Fruit fly (Drosophila melanogaster) whole organism, embryonic: ENCODE results near the gene CG31463.

Source experiments
- Awh ChIP-seq: fragments of 200-800 bp; sonication (Bioruptor generic); IDR thresholded peaks from 2 replicates; pipeline ENCODE4, ENCODE4 v1.3.6; 2022; ENCODE audit warnings: missing biosample characterization, missing genetic modification characterization
- Bdp1 ChIP-seq: fragments of 200-800 bp; sonication (Bioruptor generic); optimal IDR thresholded peaks from 3 replicates; lab custom pipeline; 2016; ENCODE audit warnings: missing biosample characterization, missing genetic modification characterization
- Bteb2 ChIP-seq: fragments of 200-800 bp; sonication (Bioruptor generic); optimal IDR thresholded peaks from 2 replicates; lab custom pipeline; 2016; ENCODE audit warnings: missing biosample characterization, missing genetic modification characterization
- CG10462 ChIP-seq: fragments of 200-800 bp; sonication (Bioruptor generic); optimal IDR thresholded peaks from 2 replicates; lab custom pipeline; 2016; ENCODE audit warnings: missing biosample characterization, missing genetic modification characterization
- CG10959 ChIP-seq: fragments of 200-800 bp; sonication (Bioruptor generic); IDR thresholded peaks from 2 replicates; pipeline ENCODE4 v1.3.6; 2022; ENCODE audit warnings: missing biosample characterization, missing genetic modification characterization
- CG12236 ChIP-seq: fragments of 200-800 bp; sonication (Bioruptor generic); optimal IDR thresholded peaks from 2 replicates; lab custom pipeline; 2016; ENCODE audit warnings: missing biosample characterization, missing genetic modification characterization
- CG1233 ChIP-seq: fragments of 200-800 bp; sonication (Bioruptor generic); optimal IDR thresholded peaks from 4 replicates; lab custom pipeline; 2018; ENCODE audit warnings: missing biosample characterization, mild to moderate bottlenecking, missing genetic modification characterization
- CG12942 ChIP-seq: fragments of 200-800 bp; sonication (Bioruptor generic); optimal IDR thresholded peaks from 3 replicates; lab custom pipeline; 2016; ENCODE audit warnings: missing biosample characterization, missing genetic modification characterization
- CG17361 ChIP-seq: fragments of 200-800 bp; sonication (Bioruptor generic); IDR thresholded peaks from 3 replicates; pipeline ENCODE4 v1.3.6; 2022; ENCODE audit warnings: missing biosample characterization, missing genetic modification characterization
- CG17385 ChIP-seq: fragments of 200-800 bp; sonication (Bioruptor generic); optimal IDR thresholded peaks from 3 replicates; lab custom pipeline; 2018; ENCODE audit warnings: missing biosample characterization, mild to moderate bottlenecking, missing genetic modification characterization
- CG17912 ChIP-seq: fragments of 200-800 bp; sonication (Bioruptor generic); optimal IDR thresholded peaks from 2 replicates; lab custom pipeline; 2018; ENCODE audit warnings: missing biosample characterization, mild to moderate bottlenecking, missing genetic modification characterization
- CG18476 ChIP-seq: fragments of 200-800 bp; sonication (Bioruptor generic); optimal IDR thresholded peaks from 2 replicates; lab custom pipeline; 2016; ENCODE audit warnings: missing biosample characterization, mild to moderate bottlenecking, missing genetic modification characterization
- CG18619 ChIP-seq: fragments of 200-800 bp; sonication (Bioruptor generic); optimal IDR thresholded peaks from 3 replicates; lab custom pipeline; 2017; ENCODE audit warnings: missing biosample characterization, mild to moderate bottlenecking, missing genetic modification characterization
- CG18764 ChIP-seq: fragments of 200-800 bp; sonication (Bioruptor generic); optimal IDR thresholded peaks from 3 replicates; lab custom pipeline; 2016; ENCODE audit warnings: missing biosample characterization, missing genetic modification characterization
- CG2199 ChIP-seq: fragments of 200-800 bp; sonication (Bioruptor generic); IDR thresholded peaks from 3 replicates; pipeline ENCODE4 v1.3.6; 2022; ENCODE audit warnings: missing biosample characterization, missing genetic modification characterization
- CG31365 ChIP-seq: fragments of 200-800 bp; sonication (Bioruptor generic); optimal IDR thresholded peaks from 2 replicates; lab custom pipeline; 2018; ENCODE audit warnings: missing biosample characterization, mild to moderate bottlenecking, missing genetic modification characterization
- CG3995 ChIP-seq: fragments of 200-800 bp; sonication (Bioruptor generic); optimal IDR thresholded peaks from 3 replicates; lab custom pipeline; 2016; ENCODE audit warnings: missing biosample characterization, missing genetic modification characterization
- CG4360 ChIP-seq: fragments of 200-800 bp; sonication (Bioruptor generic); IDR thresholded peaks from 2 replicates; pipeline ENCODE4 v1.3.6; 2022; ENCODE audit warnings: missing biosample characterization, missing genetic modification characterization
- CG6791 ChIP-seq: fragments of 200-800 bp; sonication (Bioruptor generic); IDR thresholded peaks from 3 replicates; pipeline ENCODE4 v1.3.6; 2022; ENCODE audit warnings: missing biosample characterization, missing genetic modification characterization; ENCODE audit not compliant: partially characterized antibody
- CG7271 ChIP-seq: fragments of 200-800 bp; sonication (Bioruptor generic); optimal IDR thresholded peaks from 2 replicates; lab custom pipeline; 2018; ENCODE audit warnings: missing biosample characterization, mild to moderate bottlenecking, missing genetic modification characterization, moderate library complexity
- CG7372 ChIP-seq: fragments of 200-800 bp; sonication (Bioruptor generic); IDR thresholded peaks from 2 replicates; pipeline ENCODE4 v1.3.6; 2022; ENCODE audit warnings: missing biosample characterization, missing genetic modification characterization
- CG8924 ChIP-seq: fragments of 200-800 bp; optimal IDR thresholded peaks from 3 replicates; lab custom pipeline; 2019; ENCODE audit warnings: missing biosample characterization, mild to moderate bottlenecking, missing genetic modification characterization, moderate library complexity
- CG8944 ChIP-seq: fragments of 200-800 bp; sonication (Bioruptor generic); optimal IDR thresholded peaks from 3 replicates; lab custom pipeline; 2016; ENCODE audit warnings: missing biosample characterization, missing genetic modification characterization
- CG9437 ChIP-seq: fragments of 200-800 bp; sonication (Bioruptor generic); optimal IDR thresholded peaks from 2 replicates; lab custom pipeline; 2018; ENCODE audit warnings: missing biosample characterization, mild to moderate bottlenecking, missing genetic modification characterization
- Doc2 ChIP-seq: fragments of 200-800 bp; sonication (Bioruptor generic); IDR thresholded peaks from 2 replicates; pipeline ENCODE4 v1.3.6; 2022; ENCODE audit warnings: missing biosample characterization, missing genetic modification characterization
- Ets97D ChIP-seq: fragments of 200-800 bp; sonication (Bioruptor generic); optimal IDR thresholded peaks from 3 replicates; lab custom pipeline; 2016; ENCODE audit warnings: missing biosample characterization, missing genetic modification characterization
- HLH54F ChIP-seq: fragments of 200-800 bp; sonication (Bioruptor generic); optimal IDR thresholded peaks from 3 replicates; lab custom pipeline; 2016; ENCODE audit warnings: missing biosample characterization, missing genetic modification characterization
- Hsf ChIP-seq: fragments of 200-800 bp; sonication (Bioruptor generic); optimal IDR thresholded peaks from 3 replicates; lab custom pipeline; 2016; ENCODE audit warnings: missing biosample characterization, missing genetic modification characterization
- Neu2 ChIP-seq: fragments of 200-800 bp; sonication (Bioruptor generic); optimal IDR thresholded peaks from 3 replicates; lab custom pipeline; 2016; ENCODE audit warnings: missing biosample characterization, missing genetic modification characterization, borderline replicate concordance
- Nf-YC ChIP-seq: fragments of 200-800 bp; optimal IDR thresholded peaks from 3 replicates; lab custom pipeline; 2019; ENCODE audit warnings: missing biosample characterization, mild to moderate bottlenecking, missing genetic modification characterization, moderate library complexity
- Optix ChIP-seq: fragments of 200-800 bp; sonication (Bioruptor generic); IDR thresholded peaks from 3 replicates; pipeline ENCODE4 v1.3.6; 2022; ENCODE audit warnings: missing biosample characterization, missing genetic modification characterization
- PHDP ChIP-seq: fragments of 200-800 bp; sonication (Bioruptor generic); optimal IDR thresholded peaks from 3 replicates; lab custom pipeline; 2018; ENCODE audit warnings: missing biosample characterization, mild to moderate bottlenecking, missing genetic modification characterization, moderate library complexity
- Rx ChIP-seq: fragments of 200-800 bp; sonication (Bioruptor generic); IDR thresholded peaks from 2 replicates; pipeline ENCODE4 v1.3.6; 2022; ENCODE audit warnings: missing biosample characterization, missing genetic modification characterization
- Ssrp ChIP-seq: fragments of 200-800 bp; sonication (Bioruptor generic); optimal IDR thresholded peaks from 2 replicates; lab custom pipeline; 2018; ENCODE audit warnings: missing biosample characterization, mild to moderate bottlenecking, missing genetic modification characterization, moderate library complexity
- bowl ChIP-seq: fragments of 200-800 bp; sonication (Bioruptor generic); IDR thresholded peaks from 2 replicates; pipeline ENCODE4 v1.3.6; 2022; ENCODE audit warnings: missing biosample characterization, missing genetic modification characterization
- cwo ChIP-seq: fragments of 200-800 bp; sonication (Bioruptor generic); optimal IDR thresholded peaks from 3 replicates; lab custom pipeline; 2017; ENCODE audit warnings: missing biosample characterization, missing genetic modification characterization, mild to moderate bottlenecking, moderate library complexity, missing genetic modification reagents
- fd96Cb ChIP-seq: fragments of 200-800 bp; sonication (Bioruptor generic); optimal IDR thresholded peaks from 2 replicates; lab custom pipeline; 2018; ENCODE audit warnings: missing biosample characterization, mild to moderate bottlenecking, missing genetic modification characterization, moderate library complexity
- gem ChIP-seq: fragments of 200-800 bp; sonication (Bioruptor generic); optimal IDR thresholded peaks from 2 replicates; lab custom pipeline; 2019; ENCODE audit warnings: missing biosample characterization, mild to moderate bottlenecking, missing genetic modification characterization, moderate library complexity
- grn ChIP-seq: fragments of 200-800 bp; sonication (Bioruptor generic); optimal IDR thresholded peaks from 3 replicates; lab custom pipeline; 2017; ENCODE audit warnings: missing biosample characterization, missing genetic modification characterization
- jing ChIP-seq: fragments of 200-800 bp; sonication (Bioruptor generic); optimal IDR thresholded peaks from 2 replicates; lab custom pipeline; 2018; ENCODE audit warnings: missing biosample characterization, mild to moderate bottlenecking, missing genetic modification characterization
- maf-S ChIP-seq: fragments of 200-800 bp; sonication (Bioruptor generic); optimal IDR thresholded peaks from 2 replicates; lab custom pipeline; 2016; ENCODE audit warnings: missing biosample characterization, missing genetic modification characterization
- org-1 ChIP-seq: fragments of 200-800 bp; sonication (Bioruptor generic); optimal IDR thresholded peaks from 2 replicates; lab custom pipeline; 2017; ENCODE audit warnings: missing biosample characterization, missing genetic modification characterization
- pfk ChIP-seq: fragments of 200-800 bp; sonication (Bioruptor generic); optimal IDR thresholded peaks from 2 replicates; lab custom pipeline; 2018; ENCODE audit warnings: missing biosample characterization, mild to moderate bottlenecking, missing genetic modification characterization, moderate library complexity
- schlank ChIP-seq: fragments of 200-800 bp; sonication (Bioruptor generic); optimal IDR thresholded peaks from 2 replicates; lab custom pipeline; 2018; ENCODE audit warnings: missing biosample characterization, mild to moderate bottlenecking, missing genetic modification characterization
- sens ChIP-seq: fragments of 200-800 bp; sonication (Bioruptor generic); peaks from one replicate; lab custom pipeline; 2016; ENCODE audit warnings: missing biosample characterization, missing genetic modification characterization
- ssp ChIP-seq: fragments of 200-800 bp; sonication (Bioruptor generic); IDR thresholded peaks from 2 replicates; pipeline ENCODE4 v1.3.6; 2022; ENCODE audit warnings: missing biosample characterization, missing genetic modification characterization
- twi ChIP-seq: fragments of 200-800 bp; optimal IDR thresholded peaks from 2 replicates; lab custom pipeline; 2019; ENCODE audit warnings: missing biosample characterization, mild to moderate bottlenecking, missing genetic modification characterization, moderate library complexity
- yki ChIP-seq: fragments of >200 bp; optimal IDR thresholded peaks from 3 replicates; lab custom pipeline; 2018
- zen ChIP-seq: fragments of 200-800 bp; sonication (Bioruptor generic); optimal IDR thresholded peaks from 3 replicates; lab custom pipeline; 2018; ENCODE audit warnings: missing biosample characterization, mild to moderate bottlenecking, missing genetic modification characterization, moderate library complexity
- zen2 ChIP-seq: fragments of 200-800 bp; sonication (Bioruptor generic); IDR thresholded peaks from 3 replicates; pipeline ENCODE4 v1.3.6; 2022; ENCODE audit warnings: missing biosample characterization, missing genetic modification characterization; ENCODE audit not compliant: partially characterized antibody

Gene CG31463

dm6 chr3R:8333768-8334470, 41.8 kb downstream of the CG31463 start, which contains the start of gene Poxm (continued):
- TF ChIP-seq CG6791 (GFP tag; lab: Robert Waterston, UW) (no peak), Neu2 (GFP tag; lab: Kevin White, UChicago) (no peak), zen (tag; lab: Kevin White, UChicago) (peak; percentile 91), CG17361 (GFP tag; lab: Robert Waterston, UW) (peak; percentile 99), Hsf (GFP tag; lab: Kevin White, UChicago) (peak; percentile 82), CG18619 (GFP tag; lab: Kevin White, UChicago) (peak; percentile 88), CG4360 (peak; percentile 10), CG18764 (peak; percentile 73), Optix (peak; percentile 76; the same call in 2 of the 3 replicates), CG2199 (GFP tag; lab: Robert Waterston, UW) (0 out of 3 replicates have a peak, but pooled peaks have one; percentile 10), CG8944 (GFP tag; lab: Kevin White, UChicago) (peak; percentile 40), Ssrp (tag; lab: Kevin White, UChicago) (peak; percentile 96), CG31365 (tag; lab: Kevin White, UChicago) (no peak), Awh (GFP tag; lab: Robert Waterston, UW) (peak; percentile 70), pfk (GFP tag; lab: Kevin White, UChicago) (no peak), Ets97D (GFP tag; lab: Kevin White, UChicago) (peak; percentile 33), schlank (tag; lab: Kevin White, UChicago) (no peak), cwo (peak; percentile 74), CG7372 (GFP tag; lab: Robert Waterston, UW) (peak; percentile 89), CG9437 (GFP tag; lab: Kevin White, UChicago) (peak; percentile 86), CG8924 (tag; lab: Kevin White, UChicago) (peak; percentile 94), CG12236 (GFP tag; lab: Kevin White, UChicago) (no peak), CG17385 (GFP tag; lab: Kevin White, UChicago) (peak; percentile 82), CG3995 (GFP tag; lab: Kevin White, UChicago) (no peak), CG1233 (GFP tag; lab: Kevin White, UChicago) (peak; percentile 89), gem (tag; lab: Kevin White, UChicago) (peak; percentile 97), CG10959 (peak; percentile 87), PHDP (tag; lab: Kevin White, UChicago) (peak; percentile 85), CG17912 (GFP tag; lab: Kevin White, UChicago) (no peak), Doc2 (GFP tag; lab: Robert Waterston, UW) (peak; percentile 67; the same call in 1 of the 2 replicates), twi (tag; lab: Kevin White, UChicago) (peak; percentile 90), sens (GFP tag; lab: Kevin White, UChicago) (peak; percentile 96), grn (GFP tag; lab: Kevin White, UChicago) (no peak), org-1 (GFP tag; lab: Kevin White, UChicago) (peak; percentile 87), fd96Cb (tag; lab: Kevin White, UChicago) (peak; percentile 95), Rx (GFP tag; lab: Robert Waterston, UW) (peak; percentile 71), zen2 (GFP tag; lab: Robert Waterston, UW) (no peak), ssp (GFP tag; lab: Robert Waterston, UW) (peak; percentile 89), Nf-YC (peak; percentile 94), CG12942 (GFP tag; lab: Kevin White, UChicago) (peak; percentile 77), maf-S (peak; percentile 21), CG18476 (GFP tag; lab: Kevin White, UChicago) (peak; percentile 81), Bteb2 (GFP tag; lab: Kevin White, UChicago) (peak; percentile 19), CG7271 (tag; lab: Kevin White, UChicago) (no peak), HLH54F (GFP tag; lab: Kevin White, UChicago) (peak; percentile 41), jing (GFP tag; lab: Kevin White, UChicago) (peak; percentile 58), CG10462 (GFP tag; lab: Kevin White, UChicago) (peak; percentile 84), Bdp1 (GFP tag; lab: Kevin White, UChicago) (peak; percentile 44), yki (peak; percentile 49), bowl (no peak)
